Worm (Caenorhabditis elegans) whole organism, midembryonic: ENCODE data around the gene erg-28.

Experiments
- T22C8.4 ChIP-seq: fragments of 200-800 bp; sonication (Bioruptor generic); IDR thresholded peaks from 2 replicates; pipeline ENCODE4 v1.3.6; 2022; ENCODE audit warnings: missing genetic modification characterization, missing compliant biosample characterization
- cog-1 ChIP-seq: sonication (generic microtip); optimal IDR thresholded peaks from 2 replicates; lab custom pipeline; 2016; ENCODE audit warnings: missing genetic modification characterization, missing compliant biosample characterization
- flt-1 ChIP-seq: fragments of 200-800 bp; sonication (Bioruptor generic); IDR thresholded peaks from 2 replicates; pipeline ENCODE4 v1.3.6; 2022; ENCODE audit warnings: missing genetic modification characterization, missing compliant biosample characterization
- klf-2 ChIP-seq: fragments of 200-800 bp; sonication (Bioruptor generic); conservative IDR thresholded peaks from 2 replicates; pipeline ENCODE4 v1.3.6; 2022; ENCODE audit warnings: missing genetic modification reagents, missing genetic modification characterization, missing compliant biosample characterization
- ref-1 ChIP-seq: fragments of 200-800 bp; sonication (Bioruptor generic); conservative IDR thresholded peaks from 2 replicates; pipeline ENCODE4 v1.3.6; 2022; ENCODE audit warnings: missing genetic modification reagents, missing genetic modification characterization, missing compliant biosample characterization
- tab-1 ChIP-seq: fragments of 200-800 bp; sonication (Bioruptor generic); IDR thresholded peaks from 2 replicates; pipeline ENCODE4 v1.3.6; 2022; ENCODE audit warnings: missing genetic modification characterization, missing compliant biosample characterization
- ztf-23 ChIP-seq: fragments of 200-800 bp; sonication (Bioruptor generic); IDR thresholded peaks from 2 replicates; pipeline ENCODE4 v1.3.6; 2022; ENCODE audit warnings: missing genetic modification reagents, missing genetic modification characterization, missing compliant biosample characterization
- ztf-29 ChIP-seq: fragments of 200-800 bp; sonication (Bioruptor generic); IDR thresholded peaks from 2 replicates; pipeline ENCODE4 v1.3.6; 2022; ENCODE audit warnings: missing genetic modification reagents, missing genetic modification characterization, missing compliant biosample characterization

DNA sequence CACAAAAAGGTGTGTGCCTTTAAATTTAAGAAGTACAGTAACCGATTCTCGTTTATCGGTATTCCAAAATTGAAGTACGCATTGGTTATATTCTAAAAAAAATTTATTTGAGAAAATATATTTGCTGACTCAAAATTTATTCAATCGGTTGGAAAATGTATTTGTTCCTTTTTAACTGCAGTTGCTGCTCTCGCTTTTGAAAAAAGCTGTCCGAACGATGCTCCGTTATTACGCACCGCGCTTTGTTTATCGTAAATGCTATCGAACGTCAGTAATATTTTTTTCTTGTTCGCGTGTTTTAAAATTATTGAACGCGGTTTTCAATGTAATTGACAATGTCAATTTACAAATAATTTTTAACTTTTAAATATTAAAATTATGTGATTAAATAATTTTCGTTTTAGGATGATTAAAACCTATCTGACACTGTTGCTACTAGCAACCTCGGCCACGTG lies 46.9 kb upstream of the erg-28 start, which contains the start of gene sel-1:
- no peak for TF ChIP-seq flt-1 (GFP tag; lab: Robert Waterston, UW)
- TF ChIP-seq cog-1 (tag; lab: Kevin White, UChicago), result no peak
- TF ChIP-seq ztf-29 (GFP tag; lab: Robert Waterston, UW), result no peak
- no peak for TF ChIP-seq tab-1 (GFP tag; lab: Robert Waterston, UW)
- no peak for TF ChIP-seq klf-2 (GFP tag; lab: Robert Waterston, UW)
- TF ChIP-seq ztf-23 (GFP tag; lab: Robert Waterston, UW), result no peak
- no peak for TF ChIP-seq T22C8.4 (GFP tag; lab: Robert Waterston, UW)
- TF ChIP-seq ref-1, result no peak
